Worm (Caenorhabditis elegans) whole organism, mixed stage, embryonic: Measurements from ENCODE around the gene Y8A9A.2.
A peak's percentile ranks its signal among the peaks of the same experiment; 100 is the strongest.

Experiments
- M03D4.4 ChIP-seq: sonication (generic microtip); optimal IDR thresholded peaks from 2 replicates; lab custom pipeline; 2017; ENCODE audit warnings: mild to moderate bottlenecking, missing genetic modification characterization, missing compliant biosample characterization
- bed-3 ChIP-seq: fragments of 200-800 bp; sonication (Bioruptor generic); optimal IDR thresholded peaks from 3 replicates; lab custom pipeline; 2018; ENCODE audit warnings: mild to moderate bottlenecking, missing genetic modification characterization, moderate library complexity, missing compliant biosample characterization
- blmp-1 ChIP-seq: fragments of 150-350 bp; optimal IDR thresholded peaks from 2 replicates; lab custom pipeline; 2014; ENCODE audit warnings: missing biosample characterization, missing genetic modification characterization
- ceh-39 ChIP-seq: fragments of 150-350 bp; optimal IDR thresholded peaks from 2 replicates; lab custom pipeline; 2014; ENCODE audit warnings: missing biosample characterization, missing genetic modification characterization
- ceh-43 ChIP-seq: fragments of 200-800 bp; sonication (Bioruptor generic); optimal IDR thresholded peaks from 2 replicates; lab custom pipeline; 2018; ENCODE audit warnings: mild to moderate bottlenecking, missing genetic modification characterization, moderate library complexity, missing compliant biosample characterization
- ceh-83 ChIP-seq: fragments of 200-800 bp; sonication (Bioruptor generic); optimal IDR thresholded peaks from 2 replicates; lab custom pipeline; 2018; ENCODE audit warnings: mild to moderate bottlenecking, missing genetic modification characterization, missing compliant biosample characterization
- ces-1 ChIP-seq: fragments of 150-350 bp; optimal IDR thresholded peaks from 2 replicates; lab custom pipeline; 2014; ENCODE audit warnings: missing biosample characterization, missing genetic modification reagents, missing genetic modification characterization
- cnd-1 ChIP-seq: fragments of 200-800 bp; sonication (Bioruptor generic); optimal IDR thresholded peaks from 2 replicates; lab custom pipeline; 2018; ENCODE audit warnings: mild to moderate bottlenecking, missing genetic modification characterization, missing compliant biosample characterization
- drap-1 ChIP-seq: fragments of 200-800 bp; sonication (Bioruptor generic); optimal IDR thresholded peaks from 3 replicates; lab custom pipeline; 2018; ENCODE audit warnings: mild to moderate bottlenecking, missing genetic modification characterization, missing compliant biosample characterization
- elt-1 ChIP-seq: sonication (generic microtip); optimal IDR thresholded peaks from 2 replicates; lab custom pipeline; 2017; ENCODE audit warnings: missing genetic modification characterization, mild to moderate bottlenecking, missing compliant biosample characterization, antibody characterized with exemption, moderate library complexity, borderline replicate concordance; ENCODE audit not compliant: insufficient read depth
- elt-3 ChIP-seq: fragments of 150-350 bp; optimal IDR thresholded peaks from 2 replicates; lab custom pipeline; 2014; ENCODE audit warnings: missing biosample characterization, missing genetic modification characterization
- flh-1 ChIP-seq: fragments of 200-800 bp; sonication (Bioruptor generic); optimal IDR thresholded peaks from 2 replicates; lab custom pipeline; 2018; ENCODE audit warnings: mild to moderate bottlenecking, missing genetic modification characterization, moderate library complexity, missing compliant biosample characterization
- ham-2 ChIP-seq: fragments of 200-800 bp; sonication (Bioruptor generic); optimal IDR thresholded peaks from 2 replicates; lab custom pipeline; 2018; ENCODE audit warnings: mild to moderate bottlenecking, missing genetic modification characterization, missing compliant biosample characterization
- hlh-1 ChIP-seq: fragments of 150-350 bp; optimal IDR thresholded peaks from 2 replicates; lab custom pipeline; 2014; ENCODE audit warnings: missing biosample characterization, missing genetic modification reagents, missing genetic modification characterization
- lin-13 ChIP-seq: fragments of 150-350 bp; optimal IDR thresholded peaks from 2 replicates; lab custom pipeline; 2014; ENCODE audit warnings: missing biosample characterization, missing genetic modification characterization
- lin-32 ChIP-seq: fragments of 200-800 bp; sonication (Bioruptor generic); optimal IDR thresholded peaks from 2 replicates; lab custom pipeline; 2018; ENCODE audit warnings: mild to moderate bottlenecking, missing genetic modification characterization, missing compliant biosample characterization
- lsy-2 ChIP-seq: fragments of 150-350 bp; optimal IDR thresholded peaks from 2 replicates; lab custom pipeline; 2014; ENCODE audit warnings: missing biosample characterization, missing genetic modification characterization
- mab-5 ChIP-seq: fragments of 150-350 bp; optimal IDR thresholded peaks from 2 replicates; lab custom pipeline; 2014; ENCODE audit warnings: missing biosample characterization, missing genetic modification characterization
- mep-1 ChIP-seq: fragments of 150-350 bp; optimal IDR thresholded peaks from 2 replicates; lab custom pipeline; 2017; ENCODE audit warnings: missing biosample characterization, missing genetic modification reagents, missing genetic modification characterization, inconsistent platforms
- mls-2 ChIP-seq: sonication (generic microtip); optimal IDR thresholded peaks from 2 replicates; lab custom pipeline; 2016; ENCODE audit warnings: mild to moderate bottlenecking, missing genetic modification characterization, moderate library complexity, missing compliant biosample characterization
- nhr-12 ChIP-seq: fragments of 150-350 bp; optimal IDR thresholded peaks from 2 replicates; lab custom pipeline; 2014; ENCODE audit warnings: missing biosample characterization, missing genetic modification characterization
- nhr-2 ChIP-seq: fragments of 150-350 bp; optimal IDR thresholded peaks from 2 replicates; lab custom pipeline; 2014; ENCODE audit warnings: missing biosample characterization, missing genetic modification characterization
- nhr-237 ChIP-seq: fragments of 150-350 bp; optimal IDR thresholded peaks from 2 replicates; lab custom pipeline; 2014; ENCODE audit warnings: missing biosample characterization, missing genetic modification characterization
- nhr-28 ChIP-seq: fragments of 150-350 bp; optimal IDR thresholded peaks from 2 replicates; lab custom pipeline; 2014; ENCODE audit warnings: missing biosample characterization, missing genetic modification characterization
- nhr-76 ChIP-seq: sonication (generic microtip); optimal IDR thresholded peaks from 2 replicates; lab custom pipeline; 2017; ENCODE audit warnings: missing biosample characterization, missing genetic modification characterization
- pha-4 ChIP-seq: fragments of 150-350 bp; optimal IDR thresholded peaks from 2 replicates; lab custom pipeline; 2018; ENCODE audit warnings: missing biosample characterization, missing genetic modification reagents, missing genetic modification characterization
- sem-2 ChIP-seq: fragments of 200-800 bp; sonication (Bioruptor generic); optimal IDR thresholded peaks from 2 replicates; lab custom pipeline; 2018; ENCODE audit warnings: mild to moderate bottlenecking, missing genetic modification characterization, missing compliant biosample characterization
- snpc-4 ChIP-seq: fragments of 150-350 bp; optimal IDR thresholded peaks from 2 replicates; lab custom pipeline; 2014; ENCODE audit warnings: missing biosample characterization, missing genetic modification characterization
- sptf-1 ChIP-seq: sonication (generic microtip); optimal IDR thresholded peaks from 2 replicates; lab custom pipeline; 2017; ENCODE audit warnings: mild to moderate bottlenecking, missing genetic modification characterization, moderate library complexity, missing compliant biosample characterization
- tbx-8 ChIP-seq: fragments of 200-800 bp; sonication (Bioruptor generic); optimal IDR thresholded peaks from 2 replicates; lab custom pipeline; 2018; ENCODE audit warnings: mild to moderate bottlenecking, missing genetic modification characterization, moderate library complexity, missing compliant biosample characterization
- unc-120 ChIP-seq: sonication (generic microtip); optimal IDR thresholded peaks from 2 replicates; lab custom pipeline; 2017; ENCODE audit warnings: missing genetic modification characterization, missing compliant biosample characterization; ENCODE audit not compliant: poor library complexity, severe bottlenecking
- unc-39 ChIP-seq: fragments of 150-350 bp; optimal IDR thresholded peaks from 2 replicates; lab custom pipeline; 2014; ENCODE audit warnings: missing biosample characterization, missing genetic modification characterization
- unc-62 ChIP-seq: fragments of 150-350 bp; optimal IDR thresholded peaks from 2 replicates; lab custom pipeline; 2014; ENCODE audit warnings: missing biosample characterization, missing genetic modification reagents, missing genetic modification characterization
- zip-8 ChIP-seq: fragments of 150-350 bp; optimal IDR thresholded peaks from 2 replicates; lab custom pipeline; 2014; ENCODE audit warnings: missing biosample characterization, missing genetic modification characterization
- ztf-11 ChIP-seq: fragments of 150-350 bp; optimal IDR thresholded peaks from 2 replicates; lab custom pipeline; 2014; ENCODE audit warnings: missing biosample characterization, missing genetic modification characterization

Y8A9A.2 gene

DNA sequence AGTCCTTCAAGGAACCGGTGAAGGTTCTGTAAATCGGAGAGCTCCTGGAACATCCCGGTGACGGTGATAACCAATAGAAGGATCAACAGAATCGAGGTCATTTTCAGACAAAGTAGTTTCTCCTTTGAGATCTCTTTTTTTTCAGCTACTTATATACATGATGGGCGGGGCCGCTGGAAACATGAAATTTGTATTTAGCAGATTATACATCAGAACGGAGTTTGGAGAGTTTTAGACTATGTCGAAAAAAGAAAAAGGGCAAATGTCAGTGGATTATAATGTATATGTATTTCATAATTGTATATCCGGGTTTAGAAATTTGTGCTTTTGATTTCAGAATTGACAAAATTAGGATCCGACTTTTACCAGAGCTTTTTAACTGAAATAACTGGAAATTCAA lies 7.8 kb downstream of the Y8A9A.2 start, which contains the start of gene ins-32:
Gene ins-32, minus strand, starts transcription at position 101 of the 400 bp plus-strand sequence.
- TF ChIP-seq unc-39 (tag; lab: Kevin White, UChicago) (no peak), bed-3 (GFP tag; lab: Kevin White, UChicago) (no peak), snpc-4 (tag; lab: Kevin White, UChicago) (no peak), pha-4 (tag; lab: Kevin White, UChicago) (no peak), flh-1 (GFP tag; lab: Kevin White, UChicago) (no peak), nhr-2 (no peak), sptf-1 (tag; lab: Kevin White, UChicago) (no peak)
- TF ChIP-seq, all 35 proteins: peak for 0

DNA sequence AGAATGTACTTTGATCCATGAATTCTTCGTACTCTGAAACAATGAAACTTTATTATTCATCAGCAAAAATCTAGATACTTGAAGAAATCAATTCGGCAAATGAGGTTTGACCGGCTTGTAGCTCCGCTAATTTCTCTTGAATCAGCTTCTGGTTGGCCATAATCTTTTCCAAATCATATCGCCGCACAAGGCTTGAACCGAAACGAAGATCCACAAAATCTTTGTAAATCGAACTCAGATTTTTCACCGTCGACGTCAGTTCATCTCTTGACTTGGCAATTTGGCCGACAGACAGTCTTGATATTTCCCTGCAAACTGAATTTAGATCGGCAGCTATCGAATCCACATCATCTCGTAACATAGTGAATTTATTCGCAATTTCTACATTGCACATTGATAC lies 10.1 kb downstream of the Y8A9A.2 start:
- TF ChIP-seq nhr-76 (tag; lab: Kevin White, UChicago) (no peak), tbx-8 (no peak), ham-2 (GFP tag; lab: Kevin White, UChicago) (no peak), lsy-2 (tag; lab: Kevin White, UChicago) (no peak), pha-4 (tag; lab: Kevin White, UChicago) (no peak), lin-32 (GFP tag; lab: Kevin White, UChicago) (no peak), unc-120 (no peak), blmp-1 (tag; lab: Kevin White, UChicago) (no peak), zip-8 (tag; lab: Kevin White, UChicago) (no peak), nhr-12 (tag; lab: Kevin White, UChicago) (no peak), unc-62 (no peak), snpc-4 (tag; lab: Kevin White, UChicago) (no peak), unc-39 (tag; lab: Kevin White, UChicago) (no peak)

DNA sequence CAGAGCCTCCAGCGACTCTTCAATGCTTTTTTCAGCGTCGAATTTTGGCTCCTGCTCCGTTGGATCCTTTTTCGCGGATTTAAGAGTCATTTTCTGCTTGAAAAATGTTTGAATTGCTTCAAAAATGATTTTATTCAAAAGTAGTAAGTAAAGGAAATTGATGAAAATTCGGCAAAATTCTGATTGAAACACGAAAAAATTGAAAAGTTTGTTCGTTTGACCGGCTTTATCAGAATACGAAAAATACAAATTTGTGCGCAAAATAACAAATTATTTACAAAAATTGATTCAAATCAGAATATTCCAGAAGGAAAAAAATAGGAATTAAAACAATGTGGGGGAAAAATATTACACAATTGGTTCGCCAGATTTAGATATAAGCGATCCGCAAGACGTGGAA lies 11.5 kb downstream of the Y8A9A.2 start, which contains the start of gene F54D10.4:
Gene F54D10.4, minus strand, starts transcription at position 101 of the 400 bp plus-strand sequence.
- TF ChIP-seq ceh-43 (GFP tag; lab: Kevin White, UChicago): no peak
- no peak for TF ChIP-seq zip-8 (tag; lab: Kevin White, UChicago)
- no peak for TF ChIP-seq lin-32 (GFP tag; lab: Kevin White, UChicago)
- TF ChIP-seq tbx-8: no peak
- no peak for TF ChIP-seq M03D4.4 (tag; lab: Kevin White, UChicago)
- TF ChIP-seq ham-2 (GFP tag; lab: Kevin White, UChicago): no peak
- no peak for TF ChIP-seq mab-5 (tag; lab: Kevin White, UChicago)
- TF ChIP-seq ztf-11: no peak
- TF ChIP-seq nhr-28: no peak
- no peak for TF ChIP-seq lsy-2 (tag; lab: Kevin White, UChicago)
- no peak for TF ChIP-seq unc-39 (tag; lab: Kevin White, UChicago)
- no peak for TF ChIP-seq elt-3 (tag; lab: Kevin White, UChicago)
- TF ChIP-seq drap-1: no peak
- TF ChIP-seq ces-1 (GFP tag; lab: Kevin White, UChicago): no peak
- TF ChIP-seq sptf-1 (tag; lab: Kevin White, UChicago): no peak
- no peak for TF ChIP-seq flh-1 (GFP tag; lab: Kevin White, UChicago)

- TF ChIP-seq blmp-1 (tag; lab: Kevin White, UChicago) (no peak), sem-2 (no peak), ces-1 (GFP tag; lab: Kevin White, UChicago) (no peak), mep-1 (peak; percentile 91), ztf-11 (no peak), elt-3 (tag; lab: Kevin White, UChicago) (no peak), snpc-4 (tag; lab: Kevin White, UChicago) (no peak), ham-2 (GFP tag; lab: Kevin White, UChicago) (no peak), pha-4 (tag; lab: Kevin White, UChicago) (no peak), unc-62 (no peak), zip-8 (tag; lab: Kevin White, UChicago) (no peak), hlh-1 (tag; lab: Kevin White, UChicago) (peak; percentile 52), drap-1 (no peak), nhr-28 (no peak), lsy-2 (tag; lab: Kevin White, UChicago) (peak; percentile 58), sptf-1 (tag; lab: Kevin White, UChicago) (peak; percentile 43), nhr-2 (peak; percentile 18), elt-1 (tag; lab: Kevin White, UChicago) (no peak), lin-32 (GFP tag; lab: Kevin White, UChicago) (no peak), flh-1 (GFP tag; lab: Kevin White, UChicago) (no peak), cnd-1 (no peak), nhr-76 (tag; lab: Kevin White, UChicago) (no peak), ceh-83 (GFP tag; lab: Kevin White, UChicago) (no peak), unc-39 (tag; lab: Kevin White, UChicago) (no peak), nhr-237 (peak; percentile 60), bed-3 (GFP tag; lab: Kevin White, UChicago) (no peak), nhr-12 (tag; lab: Kevin White, UChicago) (no peak), ceh-39 (tag; lab: Kevin White, UChicago) (no peak), ceh-43 (GFP tag; lab: Kevin White, UChicago) (no peak), unc-120 (no peak), mls-2 (tag; lab: Kevin White, UChicago) (no peak), lin-13 (tag; lab: Kevin White, UChicago) (peak; percentile 30), tbx-8 (no peak), M03D4.4 (tag; lab: Kevin White, UChicago) (no peak), mab-5 (tag; lab: Kevin White, UChicago) (peak; percentile 40)
- TF ChIP-seq, all 35 proteins: peak for 8
These were observed 12.7 kb downstream of the Y8A9A.2 start, which contains the start of gene F54D10.5 for ce11 chrII:3808104-3808503. TSS of gene F54D10.5 (minus strand) at chrII:3808177.
